Fruit fly (Drosophila melanogaster) whole organism, embryonic: Measurements from ENCODE around the gene CG34034.

Experiments used
- Atf-2 ChIP-seq: fragments of 200-800 bp; sonication (Bioruptor generic); optimal IDR thresholded peaks from 2 replicates; lab custom pipeline; 2016; ENCODE audit warnings: missing biosample characterization, missing genetic modification characterization
- CG10209 ChIP-seq: fragments of 200-800 bp; sonication (Bioruptor generic); optimal IDR thresholded peaks from 3 replicates; lab custom pipeline; 2017; ENCODE audit warnings: missing biosample characterization, mild to moderate bottlenecking, missing genetic modification characterization, missing genetic modification reagents
- CG10321 ChIP-seq: fragments of 200-800 bp; sonication (Bioruptor generic); IDR thresholded peaks from 2 replicates; pipeline ENCODE4 v1.3.6; 2022; ENCODE audit warnings: missing biosample characterization, missing genetic modification characterization
- CG10959 ChIP-seq: fragments of 200-800 bp; sonication (Bioruptor generic); IDR thresholded peaks from 2 replicates; pipeline ENCODE4 v1.3.6; 2022; ENCODE audit warnings: missing biosample characterization, missing genetic modification characterization
- CG11504 ChIP-seq: fragments of 200-800 bp; sonication (Bioruptor generic); optimal IDR thresholded peaks from 3 replicates; lab custom pipeline; 2019; ENCODE audit warnings: missing biosample characterization, mild to moderate bottlenecking, missing genetic modification characterization, moderate library complexity
- CG11695 ChIP-seq: fragments of 200-800 bp; sonication (Bioruptor generic); IDR thresholded peaks from 3 replicates; pipeline ENCODE4 v1.3.6; 2022; ENCODE audit warnings: missing biosample characterization, missing genetic modification characterization
- CG11696 ChIP-seq: fragments of 200-800 bp; sonication (Bioruptor generic); IDR thresholded peaks from 2 replicates; pipeline ENCODE4 v1.3.6; 2022; ENCODE audit warnings: missing biosample characterization, missing genetic modification characterization
- CG13624 ChIP-seq: fragments of 200-800 bp; sonication (Bioruptor generic); optimal IDR thresholded peaks from 2 replicates; lab custom pipeline; 2016; ENCODE audit warnings: missing biosample characterization, missing genetic modification characterization
- CG14710 ChIP-seq: fragments of 200-800 bp; sonication (Bioruptor generic); optimal IDR thresholded peaks from 3 replicates; lab custom pipeline; 2019; ENCODE audit warnings: missing biosample characterization, mild to moderate bottlenecking, missing genetic modification characterization, moderate library complexity
- CG2889 ChIP-seq: fragments of 200-800 bp; sonication (Bioruptor generic); IDR thresholded peaks from 3 replicates; pipeline ENCODE4 v1.3.6; 2022; ENCODE audit warnings: missing biosample characterization, missing genetic modification characterization
- CG34376 ChIP-seq: fragments of 200-800 bp; sonication (Bioruptor generic); optimal IDR thresholded peaks from 2 replicates; lab custom pipeline; 2018; ENCODE audit warnings: missing biosample characterization, mild to moderate bottlenecking, missing genetic modification characterization
- CG4617 ChIP-seq: fragments of 200-800 bp; sonication (Bioruptor generic); optimal IDR thresholded peaks from 3 replicates; lab custom pipeline; 2016; ENCODE audit warnings: missing biosample characterization, missing genetic modification characterization, borderline replicate concordance
- CG5245 ChIP-seq: fragments of 200-800 bp; sonication (Bioruptor generic); optimal IDR thresholded peaks from 3 replicates; lab custom pipeline; 2016; ENCODE audit warnings: missing biosample characterization, missing genetic modification characterization
- CG8089 ChIP-seq: fragments of 200-800 bp; sonication (Bioruptor generic); optimal IDR thresholded peaks from 3 replicates; lab custom pipeline; 2016; ENCODE audit warnings: missing biosample characterization, missing genetic modification characterization
- CG8290 ChIP-seq, 3 experiments: fragments of 200-800 bp; sonication (Bioruptor generic); optimal IDR thresholded peaks; 2 replicates each; lab custom pipeline; 2016 to 2019; ENCODE audit warnings: missing biosample characterization in 3 of 3, missing genetic modification characterization in 3 of 3, mild to moderate bottlenecking in 2 of 3, moderate library complexity in 1 of 3
- CG8359 ChIP-seq: fragments of 200-800 bp; sonication (Bioruptor generic); optimal IDR thresholded peaks from 2 replicates; lab custom pipeline; 2017; ENCODE audit warnings: missing biosample characterization, mild to moderate bottlenecking, missing genetic modification characterization, borderline replicate concordance
- CTCF ChIP-seq: fragments of 200-800 bp; sonication (Bioruptor generic); optimal IDR thresholded peaks from 2 replicates; lab custom pipeline; 2017; ENCODE audit warnings: missing biosample characterization, mild to moderate bottlenecking, missing genetic modification characterization, moderate library complexity
- D19B ChIP-seq: fragments of 200-800 bp; sonication (Bioruptor generic); optimal IDR thresholded peaks from 2 replicates; lab custom pipeline; 2017; ENCODE audit warnings: missing biosample characterization, mild to moderate bottlenecking, missing genetic modification characterization
- Dll ChIP-seq: fragments of 200-800 bp; sonication (Bioruptor generic); IDR thresholded peaks from 4 replicates; pipeline ENCODE4 v1.3.6; 2022; ENCODE audit warnings: missing biosample characterization, missing genetic modification characterization; ENCODE audit not compliant: partially characterized antibody
- Eip74EF ChIP-seq, 2 experiments: fragments of 200-800 bp in 1 of 2; fragments of >200 bp in 1 of 2; sonication (Bioruptor generic) in 1 of 2; optimal IDR thresholded peaks; 2 replicates each; lab custom pipeline; 2017 to 2019; ENCODE audit warnings: missing biosample characterization in 2 of 2, missing genetic modification characterization in 2 of 2, mild to moderate bottlenecking in 1 of 2, moderate library complexity in 1 of 2
- Fer1 ChIP-seq: fragments of 200-800 bp; sonication (Bioruptor generic); optimal IDR thresholded peaks from 2 replicates; lab custom pipeline; 2017; ENCODE audit warnings: missing biosample characterization, mild to moderate bottlenecking, missing genetic modification characterization
- Fer3 ChIP-seq: fragments of 200-800 bp; sonication (Bioruptor generic); optimal IDR thresholded peaks from 2 replicates; lab custom pipeline; 2018; ENCODE audit warnings: missing biosample characterization, mild to moderate bottlenecking, missing genetic modification characterization, moderate library complexity
- HmgZ ChIP-seq: fragments of 200-800 bp; sonication (Bioruptor generic); optimal IDR thresholded peaks from 2 replicates; lab custom pipeline; 2018; ENCODE audit warnings: missing biosample characterization, mild to moderate bottlenecking, missing genetic modification characterization
- Hmr ChIP-seq: fragments of 200-800 bp; sonication (Bioruptor generic); optimal IDR thresholded peaks from 3 replicates; lab custom pipeline; 2017; ENCODE audit warnings: mild to moderate bottlenecking, missing biosample characterization, missing genetic modification reagents, missing genetic modification characterization
- Kr ChIP-seq: fragments of 200-800 bp; sonication (Bioruptor generic); optimal IDR thresholded peaks from 2 replicates; lab custom pipeline; 2017; ENCODE audit warnings: missing biosample characterization, mild to moderate bottlenecking, missing genetic modification characterization
- Lhr ChIP-seq: fragments of 200-800 bp; sonication (Bioruptor generic); optimal IDR thresholded peaks from 3 replicates; lab custom pipeline; 2017; ENCODE audit warnings: mild to moderate bottlenecking, missing biosample characterization, missing genetic modification reagents, missing genetic modification characterization
- Lim3 ChIP-seq: fragments of 200-800 bp; sonication (Bioruptor generic); IDR thresholded peaks from 2 replicates; pipeline ENCODE4 v1.3.6; 2022; ENCODE audit warnings: missing biosample characterization, missing genetic modification characterization
- Scr ChIP-seq: fragments of 200-800 bp; sonication (Bioruptor generic); IDR thresholded peaks from 2 replicates; pipeline ENCODE4 v1.3.6; 2022; ENCODE audit warnings: missing biosample characterization, missing genetic modification characterization; ENCODE audit not compliant: partially characterized antibody
- Six4 ChIP-seq: fragments of 200-800 bp; sonication (Bioruptor generic); optimal IDR thresholded peaks from 2 replicates; lab custom pipeline; 2016; ENCODE audit warnings: missing biosample characterization, missing genetic modification characterization
- Stat92E ChIP-seq, 3 experiments: fragments of >200 bp in 2 of 3; fragments of 200-800 bp in 1 of 3; sonication (Bioruptor generic) in 1 of 3; optimal IDR thresholded peaks; 2 replicates each; lab custom pipeline; 2017 to 2019; ENCODE audit warnings: missing biosample characterization in 3 of 3, missing genetic modification characterization in 3 of 3, mild to moderate bottlenecking in 1 of 3, moderate library complexity in 1 of 3
- ara ChIP-seq: fragments of 200-800 bp; sonication (Bioruptor generic); IDR thresholded peaks from 2 replicates; pipeline ENCODE4 v1.3.6; 2022; ENCODE audit warnings: missing biosample characterization, missing genetic modification characterization
- bigmax ChIP-seq: fragments of 200-800 bp; sonication (Bioruptor generic); optimal IDR thresholded peaks from 2 replicates; lab custom pipeline; 2018; ENCODE audit warnings: missing biosample characterization, mild to moderate bottlenecking, missing genetic modification characterization
- br ChIP-seq: fragments of >200 bp; optimal IDR thresholded peaks from 2 replicates; lab custom pipeline; 2017
- btn ChIP-seq: fragments of 200-800 bp; sonication (Bioruptor generic); optimal IDR thresholded peaks from 2 replicates; lab custom pipeline; 2016; ENCODE audit warnings: missing biosample characterization, missing genetic modification characterization
- croc ChIP-seq: fragments of 200-800 bp; sonication (Bioruptor generic); conservative IDR thresholded peaks from 3 replicates; pipeline ENCODE4 v1.3.6; 2022; ENCODE audit warnings: missing biosample characterization, missing genetic modification characterization
- danr ChIP-seq: fragments of 200-800 bp; sonication (Bioruptor generic); IDR thresholded peaks from 2 replicates; pipeline ENCODE4 v1.3.6; 2022; ENCODE audit warnings: missing biosample characterization, missing genetic modification characterization
- dmrt99B ChIP-seq: fragments of 200-800 bp; sonication (Bioruptor generic); optimal IDR thresholded peaks from 2 replicates; lab custom pipeline; 2018; ENCODE audit warnings: missing biosample characterization, mild to moderate bottlenecking, missing genetic modification characterization, moderate library complexity
- fd102C ChIP-seq: fragments of 200-800 bp; sonication (Bioruptor generic); optimal IDR thresholded peaks from 2 replicates; lab custom pipeline; 2018; ENCODE audit warnings: missing biosample characterization, mild to moderate bottlenecking, missing genetic modification characterization, moderate library complexity
- gce ChIP-seq: fragments of 200-800 bp; sonication (Bioruptor generic); IDR thresholded peaks from 3 replicates; pipeline ENCODE4 v1.3.6; 2022; ENCODE audit warnings: missing biosample characterization, missing genetic modification characterization
- insv ChIP-seq, 2 experiments: fragments of 200-800 bp; sonication (Bioruptor generic); optimal IDR thresholded peaks; 3 replicates each; lab custom pipeline; 2016 to 2018; ENCODE audit warnings: missing biosample characterization in 2 of 2, missing genetic modification characterization in 2 of 2
- jigr1 ChIP-seq: fragments of 200-800 bp; sonication (Bioruptor generic); IDR thresholded peaks from 3 replicates; pipeline ENCODE4 v1.3.6; 2022; ENCODE audit warnings: missing biosample characterization, missing genetic modification characterization
- ken ChIP-seq: fragments of 200-800 bp; sonication (Bioruptor generic); IDR thresholded peaks from 3 replicates; pipeline ENCODE4 v1.3.6; 2022; ENCODE audit warnings: missing biosample characterization, missing genetic modification characterization
- knrl ChIP-seq: fragments of 200-800 bp; sonication (Bioruptor generic); IDR thresholded peaks from 3 replicates; pipeline ENCODE4 v1.3.6; 2022; ENCODE audit warnings: missing biosample characterization, missing genetic modification characterization; ENCODE audit not compliant: partially characterized antibody
- luna ChIP-seq: fragments of 200-800 bp; sonication (Bioruptor generic); optimal IDR thresholded peaks from 2 replicates; lab custom pipeline; 2016; ENCODE audit warnings: missing biosample characterization, missing genetic modification characterization
- org-1 ChIP-seq: fragments of 200-800 bp; sonication (Bioruptor generic); optimal IDR thresholded peaks from 2 replicates; lab custom pipeline; 2017; ENCODE audit warnings: missing biosample characterization, missing genetic modification characterization
- otp ChIP-seq: fragments of 200-800 bp; sonication (Bioruptor generic); IDR thresholded peaks from 3 replicates; pipeline ENCODE4, ENCODE4 v1.3.6; 2022; ENCODE audit warnings: missing biosample characterization, missing genetic modification characterization
- pita ChIP-seq: fragments of 200-800 bp; sonication (Bioruptor generic); optimal IDR thresholded peaks from 2 replicates; lab custom pipeline; 2017; ENCODE audit warnings: missing biosample characterization, mild to moderate bottlenecking, missing genetic modification characterization
- pros ChIP-seq: fragments of 200-800 bp; sonication (Bioruptor generic); optimal IDR thresholded peaks from 3 replicates; lab custom pipeline; 2019; ENCODE audit warnings: missing biosample characterization, mild to moderate bottlenecking, missing genetic modification characterization, moderate library complexity
- sens ChIP-seq: fragments of 200-800 bp; sonication (Bioruptor generic); peaks from one replicate; lab custom pipeline; 2016; ENCODE audit warnings: missing biosample characterization, missing genetic modification characterization
- tap ChIP-seq: fragments of 200-800 bp; optimal IDR thresholded peaks from 3 replicates; lab custom pipeline; 2019; ENCODE audit warnings: missing biosample characterization, mild to moderate bottlenecking, missing genetic modification characterization, moderate library complexity
- vvl ChIP-seq: fragments of 200-800 bp; sonication (Bioruptor generic); IDR thresholded peaks from 2 replicates; pipeline ENCODE4 v1.3.6; 2022; ENCODE audit warnings: missing biosample characterization, missing genetic modification characterization

The CG34034 gene

DNA sequence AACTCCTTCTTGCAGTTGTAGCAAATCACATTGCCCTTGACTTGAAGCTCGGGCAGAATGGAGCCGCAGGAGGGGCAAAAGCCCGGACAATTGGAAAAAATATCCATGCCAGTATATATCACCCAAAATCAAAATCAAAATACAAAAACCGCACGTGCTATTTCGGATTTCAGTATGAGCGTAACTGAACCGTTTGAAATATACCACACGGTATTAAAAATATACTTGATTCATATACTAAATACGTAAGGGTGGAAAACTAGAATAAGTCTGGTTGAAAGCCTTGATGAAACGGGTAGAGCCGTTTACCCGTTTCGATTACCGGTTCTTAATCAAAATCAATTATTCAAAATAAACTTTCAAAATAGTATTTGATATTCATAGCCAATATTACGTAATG lies 38.8 kb upstream of the CG34034 start, which contains the start of gene Polr1H (continued):
- TF ChIP-seq pita (peak; percentile 84), Atf-2 (no peak), HmgZ (tag; lab: Kevin White, UChicago) (peak; percentile 44), knrl (peak; percentile 8; the same call in 1 of the 3 replicates), luna (no peak), CG8359 (no peak), CG11695 (GFP tag; lab: Robert Waterston, UW) (no peak), CG5245 (GFP tag; lab: Kevin White, UChicago) (no peak), CG11696 (GFP tag; lab: Robert Waterston, UW) (no peak), pros (GFP tag; lab: Kevin White, UChicago) (no peak), CG2889 (GFP tag; lab: Robert Waterston, UW) (no peak), Stat92E (GFP tag; optimal IDR thresholded peaks at IDR 0.05; lab: Kevin White, UChicago) (peak in 1 of 3 experiments; percentile 62), Kr (GFP tag; lab: Kevin White, UChicago) (no peak), CG11504 (tag; lab: Kevin White, UChicago) (peak; percentile 75), CG10209 (GFP tag; lab: Kevin White, UChicago) (no peak), CG10959 (GFP tag; lab: Robert Waterston, UW) (no peak), Hmr (peak; percentile 29), fd102C (GFP tag; lab: Kevin White, UChicago) (no peak), tap (tag; lab: Kevin White, UChicago) (no peak), CTCF (GFP tag; lab: Kevin White, UChicago) (peak; percentile 24), Dll (GFP tag; lab: Robert Waterston, UW) (no peak), Scr (GFP tag; lab: Robert Waterston, UW) (no peak), Lim3 (no peak), Lhr (GFP tag; lab: Kevin White, UChicago) (peak; percentile 70), br (lab: Kevin White, UChicago) (no peak), CG8290 (GFP tag; optimal IDR thresholded peaks at IDR 0.05; lab: Kevin White, UChicago) (no peak), CG8290 (tag; optimal IDR thresholded peaks at IDR 0.05; lab: Kevin White, UChicago) (no peak), CG14710 (tag; lab: Kevin White, UChicago) (peak; percentile 42), bigmax (GFP tag; lab: Kevin White, UChicago) (no peak), Six4 (GFP tag; lab: Kevin White, UChicago) (no peak), croc (GFP tag; lab: Robert Waterston, UW) (no peak), ken (no peak), org-1 (GFP tag; lab: Kevin White, UChicago) (no peak), insv (GFP tag; optimal IDR thresholded peaks at IDR 0.05; lab: Kevin White, UChicago) (no peak), Fer1 (GFP tag; lab: Kevin White, UChicago) (peak; percentile 41), danr (GFP tag; lab: Robert Waterston, UW) (no peak), gce (GFP tag; lab: Robert Waterston, UW) (no peak), otp (no peak), D19B (GFP tag; lab: Kevin White, UChicago) (no peak), sens (GFP tag; lab: Kevin White, UChicago) (peak; percentile 90), CG10321 (GFP tag; lab: Robert Waterston, UW) (no peak), vvl (GFP tag; lab: Robert Waterston, UW) (peak; percentile 36; the same call in 1 of the 2 replicates), Fer3 (tag; lab: Kevin White, UChicago) (no peak), CG4617 (peak; percentile 23), dmrt99B (tag; lab: Kevin White, UChicago) (no peak), CG13624 (GFP tag; lab: Kevin White, UChicago) (peak; percentile 24), CG34376 (no peak), Eip74EF (GFP tag; optimal IDR thresholded peaks at IDR 0.05; lab: Kevin White, UChicago) (no peak), CG8089 (GFP tag; lab: Kevin White, UChicago) (no peak), ara (no peak), btn (GFP tag; lab: Kevin White, UChicago) (no peak), jigr1 (no peak)
